Worm (Caenorhabditis elegans): ENCODE measurements around the gene coa-3.

DNA sequence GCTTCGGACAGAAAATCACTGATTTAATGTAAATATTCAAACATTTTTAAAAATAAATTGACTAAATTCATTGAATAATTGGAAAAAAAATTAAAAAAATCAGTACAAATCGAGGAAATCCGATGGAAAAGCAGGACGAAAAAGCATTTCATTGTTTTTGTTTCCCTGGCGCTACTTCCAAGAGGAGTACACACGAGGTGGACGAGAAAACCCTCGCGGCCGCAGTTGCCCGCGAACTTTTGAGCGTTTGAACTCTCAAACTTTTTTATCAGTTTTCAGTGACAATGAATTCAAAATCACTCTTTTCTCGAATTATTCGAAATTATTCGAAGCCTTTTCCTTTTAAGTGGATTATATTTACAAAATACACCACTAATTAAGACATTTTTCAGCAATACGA, 602 bp upstream of the coa-3 start, which contains the start of gene F35D11.4:
- no peak for TF ChIP-seq dao-5 (tag; optimal IDR thresholded peaks at IDR 0.05)
- TF ChIP-seq W03F9.2 (tag; optimal IDR thresholded peaks at IDR 0.05) = peak; percentile 59
- TF ChIP-seq him-1 (tag; optimal IDR thresholded peaks at IDR 0.05) = peak; percentile 55
